Worm (Caenorhabditis elegans) whole organism, L3 larva: ENCODE data around the gene F25G6.1.

ENCODE experiments used
- R02D3.7 ChIP-seq: fragments of 150-350 bp; optimal IDR thresholded peaks from 2 replicates; lab custom pipeline; 2014; ENCODE audit warnings: missing biosample characterization, missing genetic modification characterization
- ZK546.5 ChIP-seq: sonication (generic microtip); optimal IDR thresholded peaks from 2 replicates; lab custom pipeline; 2017; ENCODE audit warnings: missing biosample characterization, missing genetic modification characterization
- aly-2 ChIP-seq: fragments of 150-350 bp; optimal IDR thresholded peaks from 2 replicates; lab custom pipeline; 2014; ENCODE audit warnings: missing biosample characterization, missing genetic modification characterization
- ceh-28 ChIP-seq: fragments of 150-350 bp; optimal IDR thresholded peaks from 2 replicates; lab custom pipeline; 2014; ENCODE audit warnings: missing biosample characterization, missing genetic modification reagents, missing genetic modification characterization
- ceh-82 ChIP-seq: fragments of 150-350 bp; optimal IDR thresholded peaks from 2 replicates; lab custom pipeline; 2014; ENCODE audit warnings: missing biosample characterization, missing genetic modification characterization
- ceh-9 ChIP-seq: sonication (generic microtip); optimal IDR thresholded peaks from 2 replicates; lab custom pipeline; 2018; ENCODE audit warnings: missing biosample characterization, missing genetic modification characterization
- daf-12 ChIP-seq: fragments of 150-350 bp; optimal IDR thresholded peaks from 2 replicates; lab custom pipeline; 2014; ENCODE audit warnings: missing biosample characterization, missing genetic modification reagents, missing genetic modification characterization
- egl-5 ChIP-seq: fragments of 150-350 bp; optimal IDR thresholded peaks from 2 replicates; lab custom pipeline; 2017; ENCODE audit warnings: missing biosample characterization, missing genetic modification reagents, missing genetic modification characterization, inconsistent platforms
- elt-1 ChIP-seq: fragments of 150-350 bp; optimal IDR thresholded peaks from 2 replicates; lab custom pipeline; 2014; ENCODE audit warnings: missing biosample characterization, missing genetic modification characterization
- elt-2 ChIP-seq: sonication (generic microtip); optimal IDR thresholded peaks from 2 replicates; lab custom pipeline; 2016; ENCODE audit warnings: missing genetic modification reagents, mild to moderate bottlenecking, missing genetic modification characterization, missing compliant biosample characterization
- elt-3 ChIP-seq, 3 experiments: fragments of 150-350 bp in 1 of 3; sonication (generic microtip) in 2 of 3; optimal IDR thresholded peaks; 2 replicates in 2 of 3; 4 replicates in 1 of 3; lab custom pipeline; 2014 to 2017; ENCODE audit warnings: missing biosample characterization in 3 of 3, missing genetic modification characterization in 3 of 3
- eor-1 ChIP-seq, 2 experiments: fragments of 150-350 bp; optimal IDR thresholded peaks; 2 replicates each; lab custom pipeline; 2014 to 2018; ENCODE audit warnings: missing biosample characterization in 2 of 2, missing genetic modification characterization in 2 of 2
- fkh-10 ChIP-seq: sonication (generic microtip); optimal IDR thresholded peaks from 2 replicates; lab custom pipeline; 2017; ENCODE audit warnings: missing biosample characterization, missing genetic modification reagents, missing genetic modification characterization
- fos-1 ChIP-seq: fragments of 150-350 bp; optimal IDR thresholded peaks from 2 replicates; lab custom pipeline; 2014; ENCODE audit warnings: missing biosample characterization, missing genetic modification characterization
- hmg-11 ChIP-seq: sonication (generic microtip); optimal IDR thresholded peaks from 2 replicates; lab custom pipeline; 2016; ENCODE audit warnings: missing genetic modification characterization, missing compliant biosample characterization
- jun-1 ChIP-seq: fragments of 150-350 bp; optimal IDR thresholded peaks from 2 replicates; lab custom pipeline; 2014; ENCODE audit warnings: missing biosample characterization, missing genetic modification reagents, missing genetic modification characterization
- lin-15B ChIP-seq: fragments of 150-350 bp; optimal IDR thresholded peaks from 2 replicates; lab custom pipeline; 2014; ENCODE audit warnings: missing biosample characterization, missing genetic modification characterization
- lin-39 ChIP-seq: fragments of 150-350 bp; optimal IDR thresholded peaks from 2 replicates; lab custom pipeline; 2018; ENCODE audit warnings: missing biosample characterization, missing genetic modification reagents, missing genetic modification characterization
- lsy-12 ChIP-seq: sonication (generic microtip); optimal IDR thresholded peaks from 2 replicates; lab custom pipeline; 2016; ENCODE audit warnings: mild to moderate bottlenecking, missing genetic modification characterization, missing compliant biosample characterization
- mdl-1 ChIP-seq: fragments of 150-350 bp; optimal IDR thresholded peaks from 2 replicates; lab custom pipeline; 2014; ENCODE audit warnings: missing biosample characterization, missing genetic modification characterization
- mml-1 ChIP-seq: fragments of 150-350 bp; sonication (generic microtip); optimal IDR thresholded peaks from 3 replicates; lab custom pipeline; 2014; ENCODE audit warnings: missing biosample characterization, missing genetic modification characterization
- nfya-1 ChIP-seq: sonication (generic microtip); optimal IDR thresholded peaks from 2 replicates; lab custom pipeline; 2017; ENCODE audit warnings: missing genetic modification characterization, mild to moderate bottlenecking, missing compliant biosample characterization, antibody characterized with exemption, moderate library complexity; ENCODE audit not compliant: insufficient read depth
- nhr-12 ChIP-seq: fragments of 150-350 bp; optimal IDR thresholded peaks from 2 replicates; lab custom pipeline; 2014; ENCODE audit warnings: missing biosample characterization, missing genetic modification characterization
- nhr-23 ChIP-seq: fragments of 150-350 bp; optimal IDR thresholded peaks from 2 replicates; lab custom pipeline; 2014; ENCODE audit warnings: missing biosample characterization, missing genetic modification reagents, missing genetic modification characterization
- nhr-237 ChIP-seq: fragments of 150-350 bp; optimal IDR thresholded peaks from 2 replicates; lab custom pipeline; 2014; ENCODE audit warnings: missing biosample characterization, missing genetic modification characterization
- nhr-25 ChIP-seq: sonication (generic microtip); optimal IDR thresholded peaks from 2 replicates; lab custom pipeline; 2017; ENCODE audit warnings: missing biosample characterization, missing genetic modification characterization
- nhr-43 ChIP-seq: sonication (generic microtip); optimal IDR thresholded peaks from 2 replicates; lab custom pipeline; 2016; ENCODE audit warnings: mild to moderate bottlenecking, missing genetic modification characterization, missing compliant biosample characterization; ENCODE audit not compliant: poor library complexity, severe bottlenecking
- nhr-67 ChIP-seq: fragments of 150-350 bp; optimal IDR thresholded peaks from 2 replicates; lab custom pipeline; 2014; ENCODE audit warnings: missing biosample characterization, missing genetic modification characterization
- nhr-77 ChIP-seq: fragments of 150-350 bp; optimal IDR thresholded peaks from 2 replicates; lab custom pipeline; 2014; ENCODE audit warnings: missing biosample characterization, missing genetic modification characterization
- pha-4 ChIP-seq: fragments of 150-350 bp; optimal IDR thresholded peaks from 2 replicates; lab custom pipeline; 2014; ENCODE audit warnings: missing biosample characterization, missing genetic modification reagents, missing genetic modification characterization
- pqm-1 ChIP-seq: fragments of 150-350 bp; optimal IDR thresholded peaks from 2 replicates; lab custom pipeline; 2017; ENCODE audit warnings: missing biosample characterization, missing genetic modification characterization, inconsistent platforms
- sea-2 ChIP-seq: fragments of 150-350 bp; sonication (generic microtip); optimal IDR thresholded peaks from 4 replicates; lab custom pipeline; 2014; ENCODE audit warnings: missing biosample characterization, missing genetic modification reagents, missing genetic modification characterization
- skn-1 ChIP-seq: fragments of 150-350 bp; optimal IDR thresholded peaks from 2 replicates; lab custom pipeline; 2014; ENCODE audit warnings: missing biosample characterization, missing genetic modification characterization
- snpc-4 ChIP-seq: fragments of 150-350 bp; optimal IDR thresholded peaks from 2 replicates; lab custom pipeline; 2014; ENCODE audit warnings: missing biosample characterization, missing genetic modification characterization
- tbx-2 ChIP-seq: sonication (generic microtip); optimal IDR thresholded peaks from 2 replicates; lab custom pipeline; 2016; ENCODE audit warnings: mild to moderate bottlenecking, missing genetic modification characterization, missing compliant biosample characterization
- unc-62 ChIP-seq: fragments of 150-350 bp; sonication (generic microtip); optimal IDR thresholded peaks from 4 replicates; lab custom pipeline; 2014; ENCODE audit warnings: missing biosample characterization, missing genetic modification reagents, missing genetic modification characterization
- ztf-11 ChIP-seq: fragments of 150-350 bp; optimal IDR thresholded peaks from 2 replicates; lab custom pipeline; 2014; ENCODE audit warnings: missing biosample characterization, missing genetic modification characterization
- ztf-4 ChIP-seq: fragments of 150-350 bp; optimal IDR thresholded peaks from 2 replicates; lab custom pipeline; 2014; ENCODE audit warnings: missing biosample characterization, missing genetic modification characterization

Gene F25G6.1

ce11 chrV:8569172-8569571 lies 5.7 kb upstream of the F25G6.1 start:
- no peak for TF ChIP-seq hmg-11
- no peak for TF ChIP-seq nhr-237 (tag; lab: Kevin White, UChicago)
- no peak for TF ChIP-seq sea-2
- TF ChIP-seq elt-2 (tag; lab: Kevin White, UChicago): no peak

DNA sequence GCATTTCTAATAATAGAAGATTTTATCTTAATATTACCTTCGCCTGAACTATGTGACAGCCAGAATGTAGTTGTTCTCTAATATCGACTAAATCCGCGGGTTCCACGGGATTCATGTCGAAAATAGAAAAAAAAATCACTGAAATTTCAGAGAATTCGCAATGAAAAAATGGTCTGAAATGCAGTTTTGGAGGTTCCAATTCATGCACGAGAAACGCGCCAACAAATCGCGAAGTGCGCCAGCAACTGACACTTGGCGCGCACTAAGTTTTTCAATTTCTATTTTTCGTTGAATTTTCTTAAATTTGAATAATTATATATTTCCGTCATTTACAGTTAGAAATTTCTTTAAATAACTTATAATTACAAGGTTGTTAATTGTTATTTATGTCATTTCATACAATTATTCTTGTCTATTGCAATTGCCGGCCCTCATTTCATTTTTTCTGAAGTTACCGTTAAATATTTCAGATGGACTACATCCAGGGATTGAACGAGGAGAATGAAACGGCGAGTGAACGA lies 5.0 kb upstream of the F25G6.1 start, which contains the start of the genes F25G6.9 and symk-1:
Gene F25G6.9 (minus strand): TSS at position 160 of the 521 bp plus-strand sequence.
Gene symk-1 (plus strand): TSS at position 471 of the 521 bp plus-strand sequence.
- peak; percentile 54 for TF ChIP-seq lin-15B (tag; lab: Kevin White, UChicago)
- no peak for TF ChIP-seq sea-2
- TF ChIP-seq tbx-2: peak; percentile 50
- TF ChIP-seq pqm-1: peak; percentile 26
- TF ChIP-seq mml-1 (tag; lab: Kevin White, UChicago): no peak
- no peak for TF ChIP-seq jun-1 (tag; lab: Kevin White, UChicago)
- TF ChIP-seq ZK546.5 (tag; lab: Kevin White, UChicago): no peak
- no peak for TF ChIP-seq eor-1 (tag; optimal IDR thresholded peaks at IDR 0.05; lab: Kevin White, UChicago)
- TF ChIP-seq pha-4 (tag; lab: Kevin White, UChicago): no peak
- no peak for TF ChIP-seq ztf-11 (tag; lab: Kevin White, UChicago)
- no peak for TF ChIP-seq mdl-1
- no peak for TF ChIP-seq elt-3 (tag; optimal IDR thresholded peaks at IDR 0.05; lab: Kevin White, UChicago)
- TF ChIP-seq ceh-28 (tag; lab: Kevin White, UChicago): no peak
- TF ChIP-seq nhr-12 (tag; lab: Kevin White, UChicago): no peak
- TF ChIP-seq unc-62: no peak
- TF ChIP-seq skn-1 (tag; lab: Kevin White, UChicago): peak; percentile 10
- TF ChIP-seq aly-2 (tag; lab: Kevin White, UChicago): no peak
- no peak for TF ChIP-seq elt-1
- TF ChIP-seq fkh-10 (GFP tag; lab: Kevin White, UChicago): no peak
- peak; percentile 5 for TF ChIP-seq R02D3.7
- no peak for TF ChIP-seq nhr-43
- TF ChIP-seq ceh-82 (tag; lab: Kevin White, UChicago): no peak
- TF ChIP-seq nhr-77 (tag; lab: Kevin White, UChicago): no peak
- TF ChIP-seq ceh-9 (tag; lab: Kevin White, UChicago): no peak
- TF ChIP-seq egl-5: no peak
- TF ChIP-seq lin-39 (tag; lab: Kevin White, UChicago): no peak
- peak; percentile 38 for TF ChIP-seq elt-2 (tag; lab: Kevin White, UChicago)
- TF ChIP-seq nhr-67: no peak
- no peak for TF ChIP-seq daf-12 (tag; lab: Kevin White, UChicago)
- peak; percentile 68 for TF ChIP-seq hmg-11
- TF ChIP-seq snpc-4: peak; percentile 64
- TF ChIP-seq nhr-23 (tag; lab: Kevin White, UChicago): peak; percentile 34
- peak; percentile 32 for TF ChIP-seq lsy-12 (tag; lab: Kevin White, UChicago)
- peak; percentile 68 for TF ChIP-seq nfya-1

DNA sequence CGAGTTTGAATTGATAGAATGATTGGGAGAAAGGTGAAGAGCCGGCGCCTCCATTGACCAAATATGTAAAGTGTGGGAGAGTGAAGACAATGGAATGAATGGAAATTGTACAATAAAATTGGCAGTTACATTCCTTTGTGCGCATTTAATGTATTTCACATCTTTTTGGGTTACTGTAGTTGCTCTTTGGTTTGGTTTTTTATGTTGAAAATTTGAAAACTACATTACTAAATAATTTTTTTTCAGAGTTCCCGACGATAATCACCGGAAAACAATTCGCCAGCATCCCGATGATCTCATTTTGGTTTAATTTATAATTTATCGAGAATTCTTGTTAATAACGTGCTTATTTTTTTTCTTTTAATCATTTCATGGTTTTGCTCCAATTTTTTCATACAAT lies 6.1 kb downstream of the F25G6.1 start, which contains the start of gene C10B5.1:
Gene C10B5.1 (plus strand): TSS at position 301 of the 400 bp plus-strand sequence.
- TF ChIP-seq fos-1 (tag; lab: Kevin White, UChicago) (no peak), skn-1 (tag; lab: Kevin White, UChicago) (no peak), nhr-12 (tag; lab: Kevin White, UChicago) (no peak), nhr-77 (tag; lab: Kevin White, UChicago) (no peak), ztf-4 (tag; lab: Kevin White, UChicago) (no peak)

DNA sequence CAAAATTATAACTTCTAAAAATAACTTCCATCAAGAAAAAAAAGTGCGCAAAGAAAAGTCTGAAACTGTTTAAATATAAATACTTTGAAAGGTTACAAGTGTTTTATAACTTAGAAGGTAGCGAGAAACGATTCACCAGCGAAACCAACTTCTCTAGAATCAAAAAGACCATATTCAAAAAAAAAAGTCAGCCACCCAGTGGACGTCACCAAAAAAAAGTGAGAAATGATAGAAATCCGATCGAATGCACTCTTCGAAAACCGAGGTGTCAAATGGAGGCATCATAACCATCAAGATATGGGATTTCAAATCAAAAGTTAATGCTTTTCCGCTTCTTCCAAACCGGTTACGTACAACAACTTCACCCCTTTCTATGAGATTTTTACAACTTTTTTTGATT lies 11.6 kb downstream of the F25G6.1 start:
- no peak for TF ChIP-seq ceh-9 (tag; lab: Kevin White, UChicago)
- no peak for TF ChIP-seq nhr-23 (tag; lab: Kevin White, UChicago)
- no peak for TF ChIP-seq nhr-25
- no peak for TF ChIP-seq unc-62
- no peak for TF ChIP-seq snpc-4
- no peak for TF ChIP-seq ztf-11 (tag; lab: Kevin White, UChicago)
- no peak for TF ChIP-seq elt-2 (tag; lab: Kevin White, UChicago)
- TF ChIP-seq mml-1 (tag; lab: Kevin White, UChicago): no peak
- TF ChIP-seq lsy-12 (tag; lab: Kevin White, UChicago): no peak
- no peak for TF ChIP-seq jun-1 (tag; lab: Kevin White, UChicago)
